Fruit fly (Drosophila melanogaster) whole organism: ENCODE measurements around the gene mRF1.

Experiments
- CG8478 ChIP-seq: fragments of >200 bp; optimal IDR thresholded peaks from 2 replicates; lab custom pipeline; 2018; ENCODE audit warnings: inconsistent platforms
- Dll ChIP-seq: fragments of >200 bp; optimal IDR thresholded peaks from 2 replicates; lab custom pipeline; 2017
- EcR ChIP-seq, 2 experiments: fragments of >200 bp; optimal IDR thresholded peaks; 2 replicates each; lab custom pipeline; 2017; ENCODE audit warnings: missing biosample characterization in 2 of 2, missing genetic modification characterization in 2 of 2, missing genetic modification reagents in 2 of 2
- pan ChIP-seq: fragments of >200 bp; optimal IDR thresholded peaks from 2 replicates; lab custom pipeline; 2017
- psq ChIP-seq: fragments of >200 bp; optimal IDR thresholded peaks from 2 replicates; lab custom pipeline; 2017
- usp ChIP-seq: fragments of >200 bp; optimal IDR thresholded peaks from 2 replicates; lab custom pipeline; 2017; ENCODE audit warnings: missing biosample characterization, missing genetic modification characterization, mixed read lengths

dm6 chr2L:13251167-13251566 is 31.4 kb downstream of the mRF1 start:
- TF ChIP-seq psq (lab: Kevin White, UChicago) (no peak), pan (lab: Kevin White, UChicago) (no peak), CG8478 (lab: Kevin White, UChicago) (no peak), Dll (no peak), usp (GFP tag; lab: Kevin White, UChicago) (no peak), EcR (GFP tag; optimal IDR thresholded peaks at IDR 0.05; lab: Kevin White, UChicago) (no peak)
